Fruit fly (Drosophila melanogaster): ENCODE results near the gene nub.

Gene nub

dm6 chr2L:12587325-12587724, at the start of gene nub:
TSS of gene nub (plus strand) at chr2L:12587625.
- TF ChIP-seq Med (GFP tag) = peak; percentile 3
- no peak for TF ChIP-seq Jarid2 (GFP tag; optimal IDR thresholded peaks at IDR 0.05)
- TF ChIP-seq CG11696 (GFP tag; IDR thresholded peaks at IDR 0.05) = no peak

DNA sequence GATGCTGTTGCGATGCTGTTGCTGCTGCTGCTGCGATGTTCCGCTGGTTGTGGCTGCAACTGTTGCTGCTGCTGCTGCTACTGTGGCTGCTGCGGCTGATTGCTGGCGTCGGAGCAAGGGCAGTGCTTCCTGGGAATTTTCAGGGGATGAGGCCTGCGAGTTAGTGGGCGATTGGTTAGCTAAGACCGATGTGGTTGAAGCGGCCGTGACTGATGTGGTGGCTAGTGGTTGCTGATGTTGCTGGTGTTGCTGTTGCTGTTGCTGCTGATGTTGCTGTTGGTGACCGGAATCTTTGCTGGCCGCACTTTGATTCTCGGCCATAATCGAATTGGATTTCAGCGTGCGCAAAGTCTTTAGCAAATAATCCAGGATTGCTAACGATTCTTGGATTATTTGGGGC, 48.1 kb upstream of the nub start:
- TF ChIP-seq ems (GFP tag; optimal IDR thresholded peaks at IDR 0.05) = no peak
- peak; percentile 6 for TF ChIP-seq CG5180 (GFP tag; optimal IDR thresholded peaks at IDR 0.05)
- peak; percentile 30 for TF ChIP-seq CG11504 (tag; optimal IDR thresholded peaks at IDR 0.05)
- no peak for TF ChIP-seq CG32767 (GFP tag; IDR thresholded peaks at IDR 0.05)
- no peak for TF ChIP-seq slou (GFP tag; optimal IDR thresholded peaks at IDR 0.05)

DNA sequence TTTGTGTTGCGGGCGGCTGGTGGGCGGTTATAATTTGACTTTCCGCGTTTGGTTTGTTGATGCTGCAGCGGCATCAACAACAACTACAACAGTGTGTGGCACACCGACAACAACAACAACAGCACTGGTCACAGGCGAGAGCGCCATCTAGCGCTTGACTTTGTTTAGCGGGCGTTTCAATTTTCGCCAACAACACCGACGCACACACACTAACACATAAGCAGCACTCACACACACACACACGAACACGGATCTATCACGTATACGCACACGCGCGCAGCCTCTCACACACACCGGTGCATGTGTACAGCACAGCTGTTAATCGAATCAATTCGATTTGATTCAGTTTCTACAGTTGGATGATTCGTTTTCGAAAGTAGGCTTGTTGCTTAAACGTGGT, 47.2 kb upstream of the nub start:
- peak; percentile 88 for TF ChIP-seq CG4360 (GFP tag; IDR thresholded peaks at IDR 0.05)
- no peak for TF ChIP-seq CG10462 (GFP tag; optimal IDR thresholded peaks at IDR 0.05)
- TF ChIP-seq Doc2 (GFP tag; IDR thresholded peaks at IDR 0.05) = no peak
- peak in 1 of 2 experiments; percentile 9 for TF ChIP-seq Trl (optimal IDR thresholded peaks at IDR 0.05)
- TF ChIP-seq Trl (GFP tag; optimal IDR thresholded peaks at IDR 0.05) = no peak
- TF ChIP-seq CG17829 (tag; optimal IDR thresholded peaks at IDR 0.05) = no peak
- TF ChIP-seq CG2889 (GFP tag; IDR thresholded peaks at IDR 0.05) = no peak
- no peak for TF ChIP-seq Tbp (GFP tag; optimal IDR thresholded peaks at IDR 0.05)
- peak; percentile 33 for TF ChIP-seq CG5180 (GFP tag; optimal IDR thresholded peaks at IDR 0.05)
- TF ChIP-seq chm (GFP tag; IDR thresholded peaks at IDR 0.05) = 0 out of 2 replicates have a peak, but pooled peaks have one; percentile 14
- TF ChIP-seq CG8290 (GFP tag; optimal IDR thresholded peaks at IDR 0.05) = no peak
- peak in 1 of 2 experiments; percentile 30 for TF ChIP-seq CG8290 (tag; optimal IDR thresholded peaks at IDR 0.05)
- TF ChIP-seq E2f2 (GFP tag; IDR thresholded peaks at IDR 0.05) = peak; percentile 23; the same call in 1 of the 2 replicates
- peak; percentile 29 for TF ChIP-seq Deaf1 (tag; optimal IDR thresholded peaks at IDR 0.05)
- no peak for TF ChIP-seq CG7556 (GFP tag; optimal IDR thresholded peaks at IDR 0.05)
- no peak for TF ChIP-seq lov (optimal IDR thresholded peaks at IDR 0.05)
- no peak for TF ChIP-seq lov (GFP tag; IDR thresholded peaks at IDR 0.05)
- peak; percentile 12 for TF ChIP-seq CG10979 (tag; optimal IDR thresholded peaks at IDR 0.05)
- no peak for TF ChIP-seq CG17385 (GFP tag; optimal IDR thresholded peaks at IDR 0.05)
- no peak for TF ChIP-seq her (GFP tag; optimal IDR thresholded peaks at IDR 0.05)
- no peak for TF ChIP-seq dimm (GFP tag; IDR thresholded peaks at IDR 0.05)
- TF ChIP-seq chinmo (GFP tag; IDR thresholded peaks at IDR 0.05; ENCODE audit: partially characterized antibody) = peak; percentile 68; the same call in 1 of the 4 replicates
- TF ChIP-seq CG6791 (GFP tag; IDR thresholded peaks at IDR 0.05; ENCODE audit: partially characterized antibody) = no peak
- 0 out of 2 replicates have a peak, but pooled peaks have one; percentile 26 for TF ChIP-seq rib (GFP tag; IDR thresholded peaks at IDR 0.05)
- TF ChIP-seq CTCF (GFP tag; optimal IDR thresholded peaks at IDR 0.05) = peak; percentile 89
- no peak for TF ChIP-seq Max (GFP tag; optimal IDR thresholded peaks at IDR 0.05)
- no peak for TF ChIP-seq CG9215 (GFP tag; IDR thresholded peaks at IDR 0.05)
- TF ChIP-seq CG4707 (GFP tag; optimal IDR thresholded peaks at IDR 0.05) = no peak
- no peak for TF ChIP-seq sd (tag; optimal IDR thresholded peaks at IDR 0.05)
- peak; percentile 15; the same call in 1 of the 3 replicates for TF ChIP-seq CG16813 (GFP tag; IDR thresholded peaks at IDR 0.05; ENCODE audit: partially characterized antibody)
- no peak for TF ChIP-seq CG12104 (GFP tag; optimal IDR thresholded peaks at IDR 0.05)
- TF ChIP-seq Dbx (GFP tag; IDR thresholded peaks at IDR 0.05) = no peak
- TF ChIP-seq CG18476 (GFP tag; optimal IDR thresholded peaks at IDR 0.05) = no peak
- 0 out of 2 replicates have a peak, but pooled peaks have one; percentile 12 for TF ChIP-seq Bgb (GFP tag; IDR thresholded peaks at IDR 0.05; ENCODE audit: partially characterized antibody)
- TF ChIP-seq cad (GFP tag; optimal IDR thresholded peaks at IDR 0.05) = no peak
- TF ChIP-seq CG13287 (GFP tag; IDR thresholded peaks at IDR 0.05; ENCODE audit: partially characterized antibody) = no peak
- TF ChIP-seq Mad (GFP tag; optimal IDR thresholded peaks at IDR 0.05) = no peak
- no peak for TF ChIP-seq Jarid2 (GFP tag; optimal IDR thresholded peaks at IDR 0.05)
- no peak for TF ChIP-seq Dek (tag; optimal IDR thresholded peaks at IDR 0.05)
- TF ChIP-seq CG15601 (tag; optimal IDR thresholded peaks at IDR 0.05) = no peak
- peak; percentile 23 for TF ChIP-seq CG11504 (tag; optimal IDR thresholded peaks at IDR 0.05)
- TF ChIP-seq CG1233 (GFP tag; optimal IDR thresholded peaks at IDR 0.05) = no peak
- no peak for TF ChIP-seq CG34376 (GFP tag; optimal IDR thresholded peaks at IDR 0.05)
- TF ChIP-seq pros (GFP tag; optimal IDR thresholded peaks at IDR 0.05) = no peak
